Worm (Caenorhabditis elegans): ENCODE results near the gene nhr-103.

The nhr-103 gene

DNA sequence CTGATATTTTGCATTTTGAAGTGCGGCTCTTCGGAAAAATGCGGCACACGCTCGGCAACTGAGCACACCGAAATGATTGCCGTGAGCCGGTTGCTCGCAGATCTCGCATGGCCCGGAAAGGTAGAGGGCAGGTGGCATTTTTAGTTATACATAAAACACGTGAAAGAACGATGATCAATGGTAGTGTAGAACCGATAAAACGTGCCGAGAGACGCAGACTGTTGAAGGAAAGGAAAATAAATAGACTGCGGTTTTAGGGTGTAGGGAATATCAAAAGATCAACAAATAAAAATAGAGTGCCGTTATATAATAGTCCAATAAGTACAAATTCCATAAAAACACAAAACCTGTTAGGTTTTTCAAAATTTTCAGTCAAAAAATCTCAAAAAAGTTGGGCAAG, 13.3 kb upstream of the nhr-103 start, which contains the start of gene nhr-133 (continued):
- TF ChIP-seq blmp-1 (tag; optimal IDR thresholded peaks at IDR 0.05) (peak; percentile 22), zag-1 (tag; optimal IDR thresholded peaks at IDR 0.05) (no peak), tlp-1 (tag; optimal IDR thresholded peaks at IDR 0.05) (no peak), dpl-1 (GFP tag; optimal IDR thresholded peaks at IDR 0.05) (peak in 2 of 3 experiments; percentile 2 to 8), ceh-63 (GFP tag; optimal IDR thresholded peaks at IDR 0.05) (no peak), nhr-11 (tag; optimal IDR thresholded peaks at IDR 0.05) (no peak), nhr-20 (tag; optimal IDR thresholded peaks at IDR 0.05) (peak; percentile 73), tbx-2 (tag; optimal IDR thresholded peaks at IDR 0.05) (no peak), unc-30 (tag; optimal IDR thresholded peaks at IDR 0.05) (no peak), sox-4 (tag; optimal IDR thresholded peaks at IDR 0.05) (no peak), elt-3 (tag; optimal IDR thresholded peaks at IDR 0.05) (no peak), ceh-90 (tag; optimal IDR thresholded peaks at IDR 0.05) (no peak), mdl-1 (tag; optimal IDR thresholded peaks at IDR 0.05) (peak in 1 of 2 experiments; percentile 62), unc-86 (tag; optimal IDR thresholded peaks at IDR 0.05) (no peak), efl-1 (optimal IDR thresholded peaks at IDR 0.05) (peak in 1 of 2 experiments; percentile 17), efl-1 (GFP tag; optimal IDR thresholded peaks at IDR 0.05 in 1 of 2) (no peak), efl-3 (GFP tag; optimal IDR thresholded peaks at IDR 0.05) (no peak), C16A3.4 (tag; optimal IDR thresholded peaks at IDR 0.05) (no peak), fos-1 (tag; optimal IDR thresholded peaks at IDR 0.05) (no peak), unc-98 (GFP tag; IDR thresholded peaks at IDR 0.05) (no peak), pqm-1 (tag; optimal IDR thresholded peaks at IDR 0.05) (no peak), C04F5.9 (tag; optimal IDR thresholded peaks at IDR 0.05) (no peak), aly-2 (tag; optimal IDR thresholded peaks at IDR 0.05) (no peak), vab-15 (tag; optimal IDR thresholded peaks at IDR 0.05) (no peak), irx-1 (tag; optimal IDR thresholded peaks at IDR 0.05) (no peak), ztf-4 (tag; optimal IDR thresholded peaks at IDR 0.05) (no peak), aha-1 (tag; optimal IDR thresholded peaks at IDR 0.05) (no peak), ces-1 (GFP tag; optimal IDR thresholded peaks at IDR 0.05) (no peak), sptf-1 (tag; optimal IDR thresholded peaks at IDR 0.05) (no peak), snu-23 (GFP tag; optimal IDR thresholded peaks at IDR 0.05) (peak; percentile 39), fkh-10 (GFP tag; optimal IDR thresholded peaks at IDR 0.05) (no peak), hlh-17 (GFP tag; optimal IDR thresholded peaks at IDR 0.05; ENCODE audit: borderline replicate concordance) (no peak), hpl-2 (GFP tag; optimal IDR thresholded peaks at IDR 0.05) (no peak), isw-1 (GFP tag; IDR thresholded peaks at IDR 0.05) (no peak), fkh-8 (tag; optimal IDR thresholded peaks at IDR 0.05) (no peak), ets-5 (GFP tag; IDR thresholded peaks at IDR 0.05) (no peak), nhr-47 (tag; optimal IDR thresholded peaks at IDR 0.05) (no peak), egl-27 (tag; optimal IDR thresholded peaks at IDR 0.05) (no peak), elt-2 (tag; optimal IDR thresholded peaks at IDR 0.05) (peak; percentile 9)

DNA sequence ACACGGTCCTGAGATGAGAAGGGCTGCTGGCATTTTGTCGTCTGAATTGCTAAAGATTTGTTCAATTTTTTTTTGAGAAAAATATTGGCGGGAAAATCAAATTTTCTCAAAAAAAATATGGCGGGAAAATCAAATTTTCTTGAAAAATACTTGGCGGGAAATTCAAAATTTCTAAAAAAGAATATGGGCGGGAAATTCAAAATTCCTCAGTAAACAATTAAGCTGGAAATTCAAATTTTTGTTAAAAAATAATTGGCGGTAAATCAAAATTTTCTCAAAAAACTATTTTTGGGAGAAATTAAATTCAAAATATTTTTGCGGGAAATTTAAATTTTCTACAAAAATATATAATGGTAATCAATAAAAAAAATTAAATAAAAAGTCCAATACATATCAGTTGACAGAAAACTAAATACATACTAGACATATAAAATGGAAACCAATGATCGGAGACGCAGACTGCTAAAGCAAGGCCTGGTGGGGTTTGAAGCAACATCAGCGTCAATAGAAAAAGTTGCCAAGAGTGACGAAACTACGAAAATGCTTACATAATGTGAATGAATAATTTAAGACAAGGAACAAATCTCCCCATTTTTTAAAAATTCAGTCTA, 10.7 kb upstream of the nhr-103 start, which contains the start of gene nhr-184:
TSS of gene nhr-184 (minus strand) at position 51 of the 611 bp plus-strand sequence.
- TF ChIP-seq skn-1 (tag; optimal IDR thresholded peaks at IDR 0.05) (peak; percentile 34), mep-1 (tag; optimal IDR thresholded peaks at IDR 0.05) (peak; percentile 0), efl-1 (optimal IDR thresholded peaks at IDR 0.05) (no peak), efl-1 (GFP tag; optimal IDR thresholded peaks at IDR 0.05 in 1 of 2) (peak in 1 of 2 experiments; percentile 54), unc-86 (tag; optimal IDR thresholded peaks at IDR 0.05) (peak; percentile 10), F16B12.6 (tag; optimal IDR thresholded peaks at IDR 0.05) (no peak), lsy-2 (tag; optimal IDR thresholded peaks at IDR 0.05) (peak in 1 of 2 experiments; percentile 14), snu-23 (GFP tag; optimal IDR thresholded peaks at IDR 0.05) (peak; percentile 2), efl-3 (GFP tag; optimal IDR thresholded peaks at IDR 0.05) (no peak), alr-1 (tag; optimal IDR thresholded peaks at IDR 0.05; ENCODE audit: borderline replicate concordance) (no peak), lin-35 (GFP tag; optimal IDR thresholded peaks at IDR 0.05) (peak in 1 of 2 experiments; percentile 16), blmp-1 (tag; optimal IDR thresholded peaks at IDR 0.05) (peak; percentile 2), lin-39 (tag; optimal IDR thresholded peaks at IDR 0.05) (no peak), nhr-20 (tag; optimal IDR thresholded peaks at IDR 0.05) (peak; percentile 36), fos-1 (tag; optimal IDR thresholded peaks at IDR 0.05) (no peak), ets-5 (GFP tag; IDR thresholded peaks at IDR 0.05) (no peak), nhr-71 (tag; optimal IDR thresholded peaks at IDR 0.05) (peak; percentile 11), sox-4 (tag; optimal IDR thresholded peaks at IDR 0.05) (no peak)
